Worm (Caenorhabditis elegans) whole organism, late embryonic: ENCODE results near the gene F35G2.5.

ENCODE experiments used
- T23F11.4 ChIP-seq: fragments of 200-800 bp; sonication (Bioruptor generic); optimal IDR thresholded peaks from 2 replicates; lab custom pipeline; 2018; ENCODE audit warnings: mild to moderate bottlenecking, missing genetic modification characterization, missing compliant biosample characterization
- Y22D7AL.16 ChIP-seq: sonication (generic microtip); optimal IDR thresholded peaks from 2 replicates; lab custom pipeline; 2016; ENCODE audit warnings: missing genetic modification characterization, missing compliant biosample characterization
- ahr-1 ChIP-seq: sonication (generic microtip); optimal IDR thresholded peaks from 2 replicates; lab custom pipeline; 2016; ENCODE audit warnings: missing genetic modification characterization, missing compliant biosample characterization
- ceh-19 ChIP-seq: fragments of 200-800 bp; sonication (Bioruptor generic); optimal IDR thresholded peaks from 2 replicates; lab custom pipeline; 2018; ENCODE audit warnings: mild to moderate bottlenecking, missing genetic modification characterization, missing compliant biosample characterization
- ceh-24 ChIP-seq: sonication (generic microtip); optimal IDR thresholded peaks from 2 replicates; lab custom pipeline; 2016; ENCODE audit warnings: mild to moderate bottlenecking, missing genetic modification characterization, missing compliant biosample characterization
- ceh-30 ChIP-seq: fragments of 150-350 bp; optimal IDR thresholded peaks from 2 replicates; lab custom pipeline; 2014; ENCODE audit warnings: missing biosample characterization, missing genetic modification characterization
- ceh-31 ChIP-seq: sonication (generic microtip); optimal IDR thresholded peaks from 2 replicates; lab custom pipeline; 2016; ENCODE audit warnings: missing genetic modification characterization, missing compliant biosample characterization
- ceh-34 ChIP-seq: sonication (generic microtip); optimal IDR thresholded peaks from 2 replicates; lab custom pipeline; 2016; ENCODE audit warnings: mild to moderate bottlenecking, missing genetic modification characterization, missing compliant biosample characterization
- elt-2 ChIP-seq: sonication (generic microtip); optimal IDR thresholded peaks from 2 replicates; lab custom pipeline; 2016; ENCODE audit warnings: missing genetic modification reagents, missing genetic modification characterization, missing compliant biosample characterization
- elt-4 ChIP-seq: sonication (generic microtip); optimal IDR thresholded peaks from 2 replicates; lab custom pipeline; 2016; ENCODE audit warnings: missing genetic modification characterization, missing compliant biosample characterization
- ets-4 ChIP-seq: sonication (generic microtip); optimal IDR thresholded peaks from 2 replicates; lab custom pipeline; 2016; ENCODE audit warnings: missing genetic modification characterization, missing compliant biosample characterization
- eyg-1 ChIP-seq: sonication (generic microtip); optimal IDR thresholded peaks from 2 replicates; lab custom pipeline; 2016; ENCODE audit warnings: missing genotype, missing genetic modification characterization, missing compliant biosample characterization
- fax-1 ChIP-seq: sonication (generic microtip); optimal IDR thresholded peaks from 2 replicates; lab custom pipeline; 2016; ENCODE audit warnings: missing genotype, missing genetic modification characterization, missing compliant biosample characterization
- fkh-10 ChIP-seq: fragments of 150-350 bp; optimal IDR thresholded peaks from 2 replicates; lab custom pipeline; 2014; ENCODE audit warnings: missing biosample characterization, missing genetic modification reagents, missing genetic modification characterization
- fkh-6 ChIP-seq: sonication (generic microtip); optimal IDR thresholded peaks from 2 replicates; lab custom pipeline; 2016; ENCODE audit warnings: missing genetic modification characterization, missing compliant biosample characterization
- hlh-15 ChIP-seq: sonication (generic microtip); optimal IDR thresholded peaks from 2 replicates; lab custom pipeline; 2016; ENCODE audit warnings: missing genetic modification characterization, missing compliant biosample characterization
- hlh-6 ChIP-seq: sonication (generic microtip); optimal IDR thresholded peaks from 2 replicates; lab custom pipeline; 2016; ENCODE audit warnings: missing genotype, missing genetic modification characterization, missing compliant biosample characterization
- hlh-8 ChIP-seq: sonication (generic microtip); optimal IDR thresholded peaks from 2 replicates; lab custom pipeline; 2016; ENCODE audit warnings: missing genotype, missing genetic modification characterization, missing compliant biosample characterization
- lin-11 ChIP-seq: fragments of 200-800 bp; sonication (Bioruptor generic); optimal IDR thresholded peaks from 2 replicates; lab custom pipeline; 2018; ENCODE audit warnings: mild to moderate bottlenecking, missing genetic modification characterization, missing compliant biosample characterization
- madf-2 ChIP-seq: sonication (generic microtip); optimal IDR thresholded peaks from 2 replicates; lab custom pipeline; 2017; ENCODE audit warnings: missing genetic modification characterization, missing compliant biosample characterization
- nhr-11 ChIP-seq: fragments of 150-350 bp; optimal IDR thresholded peaks from 2 replicates; lab custom pipeline; 2014; ENCODE audit warnings: missing biosample characterization, missing genetic modification characterization
- nhr-232 ChIP-seq: sonication (generic microtip); optimal IDR thresholded peaks from 2 replicates; lab custom pipeline; 2016; ENCODE audit warnings: missing genetic modification characterization, missing compliant biosample characterization
- npax-4 ChIP-seq: sonication (generic microtip); optimal IDR thresholded peaks from 2 replicates; lab custom pipeline; 2016; ENCODE audit warnings: missing genetic modification characterization, missing compliant biosample characterization
- pag-3 ChIP-seq: sonication (generic microtip); optimal IDR thresholded peaks from 2 replicates; lab custom pipeline; 2016; ENCODE audit warnings: missing compliant biosample characterization, missing genetic modification characterization, borderline replicate concordance
- pha-2 ChIP-seq: sonication (generic microtip); optimal IDR thresholded peaks from 2 replicates; lab custom pipeline; 2017; ENCODE audit warnings: mild to moderate bottlenecking, missing genetic modification characterization, missing compliant biosample characterization
- rnt-1 ChIP-seq: sonication (generic microtip); optimal IDR thresholded peaks from 2 replicates; lab custom pipeline; 2016; ENCODE audit warnings: missing genetic modification characterization, missing compliant biosample characterization
- sdc-2 ChIP-seq: sonication (generic microtip); optimal IDR thresholded peaks from 2 replicates; lab custom pipeline; 2016; ENCODE audit warnings: missing genotype, missing genetic modification characterization, missing compliant biosample characterization
- sox-2 ChIP-seq: fragments of 200-800 bp; sonication (Bioruptor generic); IDR thresholded peaks from 2 replicates; pipeline ENCODE4 v1.3.6; 2022; ENCODE audit warnings: missing genetic modification reagents, missing genetic modification characterization, missing compliant biosample characterization
- syd-9 ChIP-seq: sonication (generic microtip); optimal IDR thresholded peaks from 2 replicates; lab custom pipeline; 2016; ENCODE audit warnings: mild to moderate bottlenecking, missing genetic modification characterization, moderate library complexity, missing compliant biosample characterization
- tbx-2 ChIP-seq: sonication (generic microtip); optimal IDR thresholded peaks from 2 replicates; lab custom pipeline; 2016; ENCODE audit warnings: missing genetic modification characterization, missing compliant biosample characterization
- unc-42 ChIP-seq: sonication (generic microtip); optimal IDR thresholded peaks from 2 replicates; lab custom pipeline; 2016; ENCODE audit warnings: missing genotype, missing genetic modification characterization, missing compliant biosample characterization
- unc-55 ChIP-seq: sonication (generic microtip); optimal IDR thresholded peaks from 2 replicates; lab custom pipeline; 2017; ENCODE audit warnings: missing biosample characterization, missing genetic modification reagents, missing genetic modification characterization
- unc-86 ChIP-seq: sonication (generic microtip); optimal IDR thresholded peaks from 2 replicates; lab custom pipeline; 2016; ENCODE audit warnings: missing genetic modification characterization, missing compliant biosample characterization
- ztf-16 ChIP-seq: sonication (generic microtip); optimal IDR thresholded peaks from 2 replicates; lab custom pipeline; 2017; ENCODE audit warnings: missing genetic modification characterization, missing compliant biosample characterization

F35G2.5 gene

DNA sequence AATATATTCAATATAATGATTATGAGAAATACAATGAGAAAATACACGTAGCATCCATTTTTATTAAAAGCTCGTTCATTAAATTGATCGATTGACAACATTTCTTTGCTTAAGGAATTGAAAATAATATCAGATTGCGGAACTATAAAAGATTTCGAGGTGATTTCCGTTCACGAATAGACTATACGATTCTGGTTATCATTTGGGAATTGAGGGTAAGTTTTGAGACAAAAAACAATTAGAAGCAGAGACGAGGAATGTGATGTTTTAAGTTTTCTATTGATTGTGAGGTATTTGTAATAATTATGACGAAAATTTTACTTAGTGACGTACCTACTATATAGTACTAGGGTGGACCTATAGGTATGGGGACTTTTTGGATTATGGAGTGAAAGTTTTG, 19.4 kb downstream of the F35G2.5 start, which contains the start of gene sre-19:
Gene sre-19 (minus strand): TSS at position 101 of the 400 bp plus-strand sequence.
- TF ChIP-seq syd-9 (tag; lab: Kevin White, UChicago): no peak
- TF ChIP-seq ceh-24 (tag; lab: Kevin White, UChicago): no peak
- TF ChIP-seq ceh-19 (GFP tag; lab: Kevin White, UChicago): no peak
- no peak for TF ChIP-seq ahr-1 (tag; lab: Kevin White, UChicago)
- no peak for TF ChIP-seq unc-86 (tag; lab: Kevin White, UChicago)
- no peak for TF ChIP-seq sox-2 (GFP tag; lab: Robert Waterston, UW)
- TF ChIP-seq hlh-6: no peak

DNA sequence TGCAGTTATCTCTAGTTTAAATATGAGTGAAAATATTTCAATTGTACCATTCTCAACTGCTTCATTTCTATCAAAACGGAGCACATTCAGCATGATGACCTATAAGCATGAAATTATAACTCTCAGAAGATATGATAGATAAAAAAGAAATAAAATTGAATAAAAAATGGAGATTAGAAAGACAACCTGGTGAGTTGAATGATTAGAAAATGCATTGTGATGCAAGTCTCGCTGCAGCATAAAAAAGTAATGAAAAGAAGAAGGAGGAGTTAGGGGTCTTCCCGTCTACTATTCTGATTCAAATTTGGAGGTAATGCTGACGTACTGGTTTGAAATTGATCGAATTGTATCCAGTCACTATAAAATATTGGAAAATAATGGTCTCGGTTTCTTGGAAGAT, 25.3 kb downstream of the F35G2.5 start, which contains the start of gene sre-15:
Gene sre-15 (minus strand): TSS at position 101 of the 400 bp plus-strand sequence.
- TF ChIP-seq pag-3 (tag; lab: Kevin White, UChicago): no peak
- TF ChIP-seq pha-2 (tag; lab: Kevin White, UChicago): no peak
- no peak for TF ChIP-seq hlh-8 (tag; lab: Kevin White, UChicago)
- TF ChIP-seq ztf-16 (tag; lab: Kevin White, UChicago): no peak
- TF ChIP-seq nhr-11 (tag; lab: Kevin White, UChicago): no peak
- no peak for TF ChIP-seq T23F11.4 (GFP tag; lab: Kevin White, UChicago)
- TF ChIP-seq fkh-6: no peak

DNA sequence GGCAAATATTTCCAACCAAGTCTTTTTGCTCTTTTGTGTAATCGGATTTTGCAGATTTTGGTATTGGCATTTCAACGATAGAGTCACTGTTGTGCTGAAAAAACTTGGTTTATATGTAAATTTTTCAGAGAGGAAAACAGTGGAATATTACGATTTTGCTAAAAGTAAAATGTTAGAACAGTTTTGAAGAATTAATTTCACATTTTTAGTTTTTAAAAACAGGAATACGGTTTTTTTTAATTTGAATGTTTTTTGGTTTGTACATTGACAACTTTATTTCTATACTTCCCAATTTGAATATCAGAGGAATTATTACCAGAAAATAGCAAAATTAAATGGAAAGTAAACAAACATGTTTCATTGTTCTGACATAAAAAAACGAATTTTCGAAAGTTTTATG, 33.2 kb downstream of the F35G2.5 start, which contains the start of gene dnj-26:
Gene dnj-26 (minus strand): TSS at position 101 of the 400 bp plus-strand sequence.
- TF ChIP-seq madf-2 (no peak), sdc-2 (tag; lab: Kevin White, UChicago) (no peak), eyg-1 (no peak), rnt-1 (tag; lab: Kevin White, UChicago) (no peak), Y22D7AL.16 (no peak), hlh-8 (tag; lab: Kevin White, UChicago) (no peak), elt-2 (no peak), fax-1 (no peak), lin-11 (tag; lab: Kevin White, UChicago) (no peak), syd-9 (tag; lab: Kevin White, UChicago) (no peak), hlh-15 (no peak), unc-55 (GFP tag; lab: Kevin White, UChicago) (no peak), ceh-19 (GFP tag; lab: Kevin White, UChicago) (no peak)

DNA sequence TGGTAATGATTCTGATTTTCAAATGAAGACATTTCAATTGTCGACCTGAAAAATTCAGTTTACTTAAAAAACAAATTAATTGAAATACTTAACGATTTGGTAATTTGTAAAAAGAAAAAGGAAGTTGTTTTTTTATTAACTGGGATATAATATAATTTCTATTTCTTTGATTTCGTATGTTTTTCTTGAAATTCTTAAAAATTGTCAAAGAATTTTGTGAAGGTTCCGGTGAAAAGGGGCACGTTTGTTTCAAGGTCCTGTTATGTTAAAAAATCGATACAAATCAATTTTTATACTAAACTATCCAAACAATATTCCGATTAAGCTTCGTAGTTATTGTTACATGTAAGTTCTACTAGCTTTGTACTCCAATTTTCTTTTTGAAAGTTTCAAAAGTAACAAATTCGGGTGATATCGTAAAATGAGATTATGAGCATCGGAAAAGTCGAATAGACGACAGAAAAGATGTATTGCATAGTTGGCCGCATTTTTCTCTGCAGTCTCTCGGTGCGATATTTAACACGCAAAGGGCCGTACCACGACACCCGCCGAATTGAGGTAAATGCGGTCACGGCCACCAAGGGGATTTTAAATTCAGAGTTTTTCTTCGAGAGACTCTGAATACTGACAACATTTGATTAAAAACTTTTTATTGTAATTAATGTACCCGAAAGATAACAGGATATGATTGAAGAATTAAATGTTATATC, 39.9 kb downstream of the F35G2.5 start, which contains the start of gene Y39C12A.9:
Gene Y39C12A.9 (minus strand): TSS at position 51 of the 710 bp plus-strand sequence.
- TF ChIP-seq ceh-34 (tag; lab: Kevin White, UChicago) (peak; percentile 4), tbx-2 (tag; lab: Kevin White, UChicago) (peak; percentile 40), unc-42 (tag; lab: Kevin White, UChicago) (peak; percentile 8), fkh-6 (no peak), hlh-8 (tag; lab: Kevin White, UChicago) (no peak), ceh-31 (tag; lab: Kevin White, UChicago) (peak; percentile 8)
- TF ChIP-seq, all 69 proteins: peak for 4

DNA sequence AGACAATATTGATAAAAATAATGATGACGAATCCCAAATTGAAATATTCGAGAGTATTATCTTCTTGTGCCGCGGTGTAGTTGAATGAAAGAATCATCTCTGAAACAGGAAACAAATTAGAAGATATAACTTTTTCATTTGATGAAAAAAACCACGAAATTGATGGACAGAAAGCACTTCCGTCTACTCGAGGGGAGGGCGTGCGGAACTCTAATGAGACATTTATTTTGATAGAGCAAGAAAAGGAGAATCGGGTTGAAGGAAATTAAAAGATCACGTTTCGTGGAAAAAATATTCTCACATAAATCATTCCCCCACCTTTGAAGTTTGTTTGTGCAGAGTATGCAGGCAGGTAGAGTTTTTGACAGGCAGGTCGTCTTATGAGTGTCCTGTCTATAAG, 41.9 kb downstream of the F35G2.5 start, which contains the start of gene sre-14:
Gene sre-14 (minus strand): TSS at position 101 of the 400 bp plus-strand sequence.
- no peak for TF ChIP-seq elt-4 (tag; lab: Kevin White, UChicago)
- TF ChIP-seq sox-2 (GFP tag; lab: Robert Waterston, UW): no peak
- TF ChIP-seq ceh-31 (tag; lab: Kevin White, UChicago): no peak

DNA sequence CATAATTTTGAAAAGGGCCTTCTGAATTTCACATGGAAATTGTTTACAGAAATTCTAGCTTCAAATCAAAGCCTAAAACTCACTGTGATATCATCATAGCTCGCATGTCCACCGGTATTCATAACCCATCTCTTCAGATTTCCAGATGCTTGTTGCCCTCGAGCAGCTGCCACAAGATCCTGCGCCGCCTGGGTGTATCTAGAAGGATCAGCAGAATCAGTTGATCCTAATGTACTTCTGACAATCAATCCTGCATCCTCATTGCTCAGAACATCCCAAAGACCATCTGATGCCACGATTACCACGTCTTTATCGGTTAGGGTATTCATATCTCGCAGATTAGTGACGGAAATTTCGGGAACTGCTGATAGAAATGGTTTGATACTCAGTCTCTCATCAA, 46.5 kb downstream of the F35G2.5 start:
- no peak for TF ChIP-seq T23F11.4 (GFP tag; lab: Kevin White, UChicago)
- no peak for TF ChIP-seq ceh-30 (tag; lab: Kevin White, UChicago)
- no peak for TF ChIP-seq pag-3 (tag; lab: Kevin White, UChicago)
- no peak for TF ChIP-seq nhr-232
- TF ChIP-seq npax-4: no peak
- TF ChIP-seq ceh-24 (tag; lab: Kevin White, UChicago): no peak
- no peak for TF ChIP-seq fkh-6
- TF ChIP-seq ets-4 (tag; lab: Kevin White, UChicago): no peak
- no peak for TF ChIP-seq fkh-10 (GFP tag; lab: Kevin White, UChicago)
